Worm (Caenorhabditis elegans) whole organism, early embryonic: ENCODE data around the gene tra-2.
"Not testable (repeated sequence)": the region's sequence is repeated elsewhere in the genome, so short reads cannot be mapped to it uniquely, and the experiment has no call there.

ENCODE experiments used
- B0310.2 ChIP-seq: sonication (generic microtip); optimal IDR thresholded peaks from 2 replicates; lab custom pipeline; 2016; ENCODE audit warnings: mild to moderate bottlenecking, missing genetic modification characterization, missing compliant biosample characterization
- F13C5.2 ChIP-seq: sonication (generic microtip); optimal IDR thresholded peaks from 2 replicates; lab custom pipeline; 2017; ENCODE audit warnings: mild to moderate bottlenecking, missing genetic modification characterization, inconsistent platforms, missing compliant biosample characterization
- aly-1 ChIP-seq: sonication (generic microtip); optimal IDR thresholded peaks from 2 replicates; lab custom pipeline; 2016; ENCODE audit warnings: missing genetic modification characterization, missing compliant biosample characterization
- ama-1 ChIP-seq: fragments of 150-350 bp; optimal IDR thresholded peaks from 2 replicates; lab custom pipeline; 2014
- ceh-13 ChIP-seq: fragments of 200-800 bp; sonication (Bioruptor generic); optimal IDR thresholded peaks from 2 replicates; lab custom pipeline; 2018; ENCODE audit warnings: mild to moderate bottlenecking, missing genetic modification characterization, missing compliant biosample characterization
- ceh-36 ChIP-seq: sonication (generic microtip); optimal IDR thresholded peaks from 2 replicates; lab custom pipeline; 2016; ENCODE audit warnings: missing genetic modification characterization, inconsistent platforms, missing compliant biosample characterization
- ets-7 ChIP-seq: sonication (generic microtip); optimal IDR thresholded peaks from 2 replicates; lab custom pipeline; 2016; ENCODE audit warnings: missing genotype, missing genetic modification characterization, missing compliant biosample characterization
- hmbx-1 ChIP-seq: sonication (generic microtip); optimal IDR thresholded peaks from 2 replicates; lab custom pipeline; 2016; ENCODE audit warnings: mild to moderate bottlenecking, missing genetic modification characterization, missing compliant biosample characterization
- hmg-4 ChIP-seq: fragments of 200-800 bp; sonication (Bioruptor generic); optimal IDR thresholded peaks from 2 replicates; lab custom pipeline; 2018; ENCODE audit warnings: mild to moderate bottlenecking, missing genetic modification characterization, missing compliant biosample characterization
- hnd-1 ChIP-seq: sonication (generic microtip); optimal IDR thresholded peaks from 2 replicates; lab custom pipeline; 2016; ENCODE audit warnings: missing genetic modification characterization, missing compliant biosample characterization
- pes-1 ChIP-seq: fragments of 200-800 bp; sonication (Bioruptor generic); IDR thresholded peaks from 2 replicates; pipeline ENCODE4 v1.3.6; 2022; ENCODE audit warnings: missing genetic modification reagents, missing genetic modification characterization, missing compliant biosample characterization
- sea-1 ChIP-seq: fragments of 200-800 bp; sonication (Bioruptor generic); conservative IDR thresholded peaks from 2 replicates; pipeline ENCODE4 v1.3.6; 2022; ENCODE audit warnings: missing genetic modification characterization, missing compliant biosample characterization
- tbx-11 ChIP-seq: fragments of 200-800 bp; sonication (Bioruptor generic); IDR thresholded peaks from 2 replicates; pipeline ENCODE4 v1.3.6; 2022; ENCODE audit warnings: missing genetic modification characterization, missing compliant biosample characterization
- tbx-37 ChIP-seq: fragments of 200-800 bp; sonication (Bioruptor generic); conservative IDR thresholded peaks from 2 replicates; pipeline ENCODE4 v1.3.6; 2022; ENCODE audit warnings: missing genetic modification reagents, missing genetic modification characterization, missing compliant biosample characterization
- tra-4 ChIP-seq: sonication (generic microtip); optimal IDR thresholded peaks from 2 replicates; lab custom pipeline; 2017; ENCODE audit warnings: missing genetic modification characterization, missing compliant biosample characterization

Gene tra-2

DNA sequence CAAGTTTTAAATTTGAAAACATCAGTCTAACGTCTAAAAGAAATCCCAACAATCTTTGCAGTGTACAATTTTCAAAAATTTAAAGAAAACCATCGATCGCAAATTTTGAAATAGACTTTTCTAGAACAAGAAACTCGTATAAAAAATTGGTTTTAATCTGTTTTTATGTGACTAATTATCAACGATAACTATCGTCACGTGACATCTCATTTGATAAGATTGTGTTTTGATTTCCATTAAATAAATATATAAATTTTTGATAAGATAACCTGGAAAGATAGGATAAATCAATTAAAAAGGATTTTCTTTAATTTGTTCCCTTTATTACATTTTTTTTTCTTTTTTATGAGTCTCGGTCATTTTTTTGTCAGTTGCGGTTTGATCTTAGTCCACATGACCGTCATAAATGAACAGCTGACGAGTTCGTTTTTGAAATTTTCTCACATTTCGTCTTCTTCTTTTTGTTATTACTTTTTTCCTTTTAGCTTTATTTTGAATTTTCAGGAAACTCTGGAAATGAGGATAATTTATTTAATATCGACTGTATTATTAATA, 55.8 kb downstream of the tra-2 start, which contains the start of gene asm-1:
TSS of gene asm-1 (plus strand) at position 505 of the 555 bp plus-strand sequence.
- TF ChIP-seq hmg-4 (GFP tag; lab: Kevin White, UChicago) = no peak
- TF ChIP-seq tra-4 (tag; lab: Kevin White, UChicago) = no peak
- no peak for TF ChIP-seq ets-7 (tag; lab: Kevin White, UChicago)
- TF ChIP-seq sea-1 (GFP tag; lab: Robert Waterston, UW) = no peak
- no peak for TF ChIP-seq aly-1 (tag; lab: Kevin White, UChicago)
- TF ChIP-seq tbx-11 (GFP tag; lab: Robert Waterston, UW) = no peak
- TF ChIP-seq hmbx-1 = no peak
- TF ChIP-seq B0310.2 (tag; lab: Kevin White, UChicago) = no peak
- TF ChIP-seq pes-1 (GFP tag; lab: Robert Waterston, UW) = no peak
- TF ChIP-seq tbx-37 (GFP tag; lab: Robert Waterston, UW) = no peak
- TF ChIP-seq F13C5.2 (tag; lab: Kevin White, UChicago) = no peak
- no peak for TF ChIP-seq ama-1
- no peak for TF ChIP-seq ceh-13 (GFP tag; lab: Kevin White, UChicago)

ce11 chrII:6908689-6909088, 56.8 kb downstream of the tra-2 start:
- no peak for TF ChIP-seq ceh-36 (tag; lab: Kevin White, UChicago)
- no peak for TF ChIP-seq hmg-4 (GFP tag; lab: Kevin White, UChicago)
- TF ChIP-seq aly-1 (tag; lab: Kevin White, UChicago) = no peak
- TF ChIP-seq hnd-1 (tag; lab: Kevin White, UChicago) = no peak
- no peak for TF ChIP-seq tbx-37 (GFP tag; lab: Robert Waterston, UW)

- TF ChIP-seq pes-1 (GFP tag; lab: Robert Waterston, UW); B0310.2 (tag; lab: Kevin White, UChicago); sea-1 (GFP tag; lab: Robert Waterston, UW): not testable (repeated sequence)
These were observed 57.8 kb downstream of the tra-2 start, which contains the start of gene B0252.3 for ce11 chrII:6907657-6908056. Gene B0252.3, minus strand, starts transcription at chrII:6907757.
